Fruit fly (Drosophila melanogaster) whole organism, embryonic: ENCODE measurements around the gene Sbf.
A peak's percentile ranks its signal among the peaks of the same experiment; 100 is the strongest.

ENCODE experiments used
- Asciz ChIP-seq: fragments of 200-800 bp; sonication (Bioruptor generic); optimal IDR thresholded peaks from 2 replicates; lab custom pipeline; 2017; ENCODE audit warnings: missing biosample characterization, mild to moderate bottlenecking, missing genetic modification characterization, missing genetic modification reagents
- B-H2 ChIP-seq: fragments of 200-800 bp; sonication (Bioruptor generic); optimal IDR thresholded peaks from 2 replicates; lab custom pipeline; 2018; ENCODE audit warnings: missing biosample characterization, mild to moderate bottlenecking, missing genetic modification characterization
- BtbVII ChIP-seq: fragments of 200-800 bp; sonication (Bioruptor generic); optimal IDR thresholded peaks from 3 replicates; lab custom pipeline; 2017; ENCODE audit warnings: missing biosample characterization, mild to moderate bottlenecking, missing genetic modification characterization
- CG10462 ChIP-seq: fragments of 200-800 bp; sonication (Bioruptor generic); optimal IDR thresholded peaks from 2 replicates; lab custom pipeline; 2016; ENCODE audit warnings: missing biosample characterization, missing genetic modification characterization
- CG12104 ChIP-seq: fragments of 200-800 bp; sonication (Bioruptor generic); optimal IDR thresholded peaks from 3 replicates; lab custom pipeline; 2016; ENCODE audit warnings: missing biosample characterization, missing genetic modification characterization
- CG12155 ChIP-seq: fragments of 200-800 bp; sonication (Bioruptor generic); optimal IDR thresholded peaks from 3 replicates; lab custom pipeline; 2016; ENCODE audit warnings: missing biosample characterization, missing genetic modification characterization
- CG12659 ChIP-seq: fragments of 200-800 bp; sonication (Bioruptor generic); optimal IDR thresholded peaks from 3 replicates; lab custom pipeline; 2017; ENCODE audit warnings: mild to moderate bottlenecking, missing biosample characterization, missing genetic modification reagents, missing genetic modification characterization
- CG15601 ChIP-seq: fragments of 200-800 bp; sonication (Bioruptor generic); optimal IDR thresholded peaks from 3 replicates; lab custom pipeline; 2019; ENCODE audit warnings: missing biosample characterization, mild to moderate bottlenecking, missing genetic modification characterization, moderate library complexity
- CG17186 ChIP-seq: fragments of 200-800 bp; sonication (Bioruptor generic); optimal IDR thresholded peaks from 3 replicates; lab custom pipeline; 2017; ENCODE audit warnings: missing biosample characterization, missing genetic modification reagents, missing genetic modification characterization
- CG18599 ChIP-seq: fragments of 200-800 bp; sonication (Bioruptor generic); optimal IDR thresholded peaks from 3 replicates; lab custom pipeline; 2017; ENCODE audit warnings: missing biosample characterization, missing genetic modification characterization, mild to moderate bottlenecking, moderate library complexity, missing genetic modification reagents
- CG2116 ChIP-seq: fragments of 200-800 bp; sonication (Bioruptor generic); optimal IDR thresholded peaks from 3 replicates; lab custom pipeline; 2018; ENCODE audit warnings: missing biosample characterization, mild to moderate bottlenecking, missing genetic modification characterization
- CG2202 ChIP-seq: fragments of 200-800 bp; sonication (Bioruptor generic); optimal IDR thresholded peaks from 2 replicates; lab custom pipeline; 2018; ENCODE audit warnings: missing biosample characterization, mild to moderate bottlenecking, missing genetic modification characterization
- CG3065 ChIP-seq: fragments of 200-800 bp; sonication (Bioruptor generic); optimal IDR thresholded peaks from 2 replicates; lab custom pipeline; 2016; ENCODE audit warnings: missing biosample characterization, missing genetic modification characterization
- CG3847 ChIP-seq: fragments of 200-800 bp; sonication (Bioruptor generic); IDR thresholded peaks from 2 replicates; pipeline ENCODE4 v1.3.6; 2022; ENCODE audit warnings: missing biosample characterization, missing genetic modification characterization
- CG5180 ChIP-seq: fragments of 200-800 bp; sonication (Bioruptor generic); optimal IDR thresholded peaks from 3 replicates; lab custom pipeline; 2017; ENCODE audit warnings: missing biosample characterization, missing genetic modification characterization, mild to moderate bottlenecking, moderate library complexity, missing genetic modification reagents
- CG5245 ChIP-seq: fragments of 200-800 bp; sonication (Bioruptor generic); optimal IDR thresholded peaks from 3 replicates; lab custom pipeline; 2016; ENCODE audit warnings: missing biosample characterization, missing genetic modification characterization
- CG8765 ChIP-seq: fragments of 200-800 bp; sonication (Bioruptor generic); IDR thresholded peaks from 2 replicates; pipeline ENCODE4 v1.3.6; 2022; ENCODE audit warnings: missing biosample characterization, missing genetic modification characterization
- CrebB ChIP-seq: fragments of 200-800 bp; sonication (Bioruptor generic); optimal IDR thresholded peaks from 3 replicates; lab custom pipeline; 2018; ENCODE audit warnings: missing biosample characterization, mild to moderate bottlenecking, missing genetic modification characterization
- E2f2 ChIP-seq: fragments of 200-800 bp; sonication (Bioruptor generic); IDR thresholded peaks from 2 replicates; pipeline ENCODE4 v1.3.6; 2022; ENCODE audit warnings: missing biosample characterization, missing genetic modification characterization
- Ets97D ChIP-seq: fragments of 200-800 bp; sonication (Bioruptor generic); optimal IDR thresholded peaks from 3 replicates; lab custom pipeline; 2016; ENCODE audit warnings: missing biosample characterization, missing genetic modification characterization
- H2.0 ChIP-seq: fragments of 200-800 bp; sonication (Bioruptor generic); IDR thresholded peaks from 2 replicates; pipeline ENCODE4 v1.3.6; 2022; ENCODE audit warnings: missing biosample characterization, missing genetic modification characterization
- Hr3 ChIP-seq: fragments of 200-800 bp; sonication (Bioruptor generic); optimal IDR thresholded peaks from 3 replicates; lab custom pipeline; 2016; ENCODE audit warnings: missing biosample characterization, missing genetic modification characterization
- Kr ChIP-seq: fragments of 200-800 bp; sonication (Bioruptor generic); optimal IDR thresholded peaks from 2 replicates; lab custom pipeline; 2017; ENCODE audit warnings: missing biosample characterization, mild to moderate bottlenecking, missing genetic modification characterization
- Lhr ChIP-seq: fragments of 200-800 bp; sonication (Bioruptor generic); optimal IDR thresholded peaks from 3 replicates; lab custom pipeline; 2017; ENCODE audit warnings: mild to moderate bottlenecking, missing biosample characterization, missing genetic modification reagents, missing genetic modification characterization
- Oaz ChIP-seq: fragments of 200-800 bp; sonication (Bioruptor generic); IDR thresholded peaks from 2 replicates; pipeline ENCODE4 v1.3.6; 2022; ENCODE audit warnings: missing biosample characterization, missing genetic modification characterization
- Ravus ChIP-seq: fragments of 200-800 bp; sonication (Bioruptor generic); IDR thresholded peaks from 2 replicates; pipeline ENCODE4 v1.3.6; 2022; ENCODE audit warnings: missing biosample characterization, missing genetic modification characterization
- Six4 ChIP-seq: fragments of 200-800 bp; sonication (Bioruptor generic); optimal IDR thresholded peaks from 2 replicates; lab custom pipeline; 2016; ENCODE audit warnings: missing biosample characterization, missing genetic modification characterization
- Ssrp ChIP-seq: fragments of 200-800 bp; sonication (Bioruptor generic); optimal IDR thresholded peaks from 2 replicates; lab custom pipeline; 2018; ENCODE audit warnings: missing biosample characterization, mild to moderate bottlenecking, missing genetic modification characterization, moderate library complexity
- bcd ChIP-seq: fragments of 200-800 bp; sonication (Bioruptor generic); optimal IDR thresholded peaks from 2 replicates; lab custom pipeline; 2017; ENCODE audit warnings: missing biosample characterization, mild to moderate bottlenecking, missing genetic modification characterization
- br ChIP-seq: fragments of >200 bp; optimal IDR thresholded peaks from 2 replicates; lab custom pipeline; 2017
- fd64A ChIP-seq: fragments of 200-800 bp; sonication (Bioruptor generic); optimal IDR thresholded peaks from 3 replicates; lab custom pipeline; 2018; ENCODE audit warnings: missing biosample characterization, mild to moderate bottlenecking, missing genetic modification characterization
- gsb-n ChIP-seq: fragments of 200-800 bp; sonication (Bioruptor generic); optimal IDR thresholded peaks from 3 replicates; lab custom pipeline; 2018; ENCODE audit warnings: missing biosample characterization, mild to moderate bottlenecking, missing genetic modification characterization
- h ChIP-seq: fragments of >200 bp; optimal IDR thresholded peaks from 2 replicates; lab custom pipeline; 2017
- knrl ChIP-seq: fragments of 200-800 bp; sonication (Bioruptor generic); IDR thresholded peaks from 3 replicates; pipeline ENCODE4 v1.3.6; 2022; ENCODE audit warnings: missing biosample characterization, missing genetic modification characterization; ENCODE audit not compliant: partially characterized antibody
- odd ChIP-seq: fragments of 200-800 bp; sonication (Bioruptor generic); optimal IDR thresholded peaks from 2 replicates; lab custom pipeline; 2017; ENCODE audit warnings: missing biosample characterization, mild to moderate bottlenecking, missing genetic modification characterization
- onecut ChIP-seq: fragments of 200-800 bp; sonication (Bioruptor generic); IDR thresholded peaks from 2 replicates; pipeline ENCODE4 v1.3.6; 2022; ENCODE audit warnings: missing biosample characterization, missing genetic modification characterization
- peb ChIP-seq: fragments of 200-800 bp; sonication (Bioruptor generic); IDR thresholded peaks from 2 replicates; pipeline ENCODE4 v1.3.6; 2022; ENCODE audit warnings: missing biosample characterization, missing genetic modification characterization
- run ChIP-seq: fragments of 200-800 bp; sonication (Bioruptor generic); optimal IDR thresholded peaks from 3 replicates; lab custom pipeline; 2018; ENCODE audit warnings: missing biosample characterization, mild to moderate bottlenecking, missing genetic modification characterization
- scrt ChIP-seq: fragments of 200-800 bp; sonication (Bioruptor generic); optimal IDR thresholded peaks from 2 replicates; lab custom pipeline; 2018; ENCODE audit warnings: missing biosample characterization, mild to moderate bottlenecking, missing genetic modification characterization, moderate library complexity
- sisA ChIP-seq: fragments of 200-800 bp; sonication (Bioruptor generic); IDR thresholded peaks from 2 replicates; pipeline ENCODE4 v1.3.6; 2022; ENCODE audit warnings: missing biosample characterization, missing genetic modification characterization
- sna ChIP-seq: fragments of 200-800 bp; sonication (Bioruptor generic); IDR thresholded peaks from 2 replicates; pipeline ENCODE4 v1.3.6; 2022; ENCODE audit warnings: missing biosample characterization, missing genetic modification characterization; ENCODE audit not compliant: partially characterized antibody
- z ChIP-seq: fragments of 200-800 bp; sonication (Bioruptor generic); IDR thresholded peaks from 3 replicates; pipeline ENCODE4 v1.3.6; 2022; ENCODE audit warnings: missing biosample characterization, missing genetic modification characterization
- zf30C ChIP-seq: fragments of 200-800 bp; sonication (Bioruptor generic); optimal IDR thresholded peaks from 3 replicates; lab custom pipeline; 2018; ENCODE audit warnings: missing biosample characterization, mild to moderate bottlenecking, missing genetic modification characterization

Gene Sbf

dm6 chr3R:11786695-11787226 lies 10.0 kb downstream of the Sbf start, which contains the start of the genes prd1 and HisCl1 (continued):
- peak; percentile 85 for TF ChIP-seq CG12659 (GFP tag; lab: Kevin White, UChicago)
- no peak for TF ChIP-seq gsb-n (tag; lab: Kevin White, UChicago)
- peak; percentile 35 for TF ChIP-seq Six4 (GFP tag; lab: Kevin White, UChicago)
- no peak for TF ChIP-seq odd (GFP tag; lab: Kevin White, UChicago)
- TF ChIP-seq CG10462 (GFP tag; lab: Kevin White, UChicago), result no peak
- peak; percentile 72 for TF ChIP-seq Ssrp (tag; lab: Kevin White, UChicago)
- TF ChIP-seq CG18599, result no peak
- TF ChIP-seq bcd (GFP tag; lab: Kevin White, UChicago), result peak; percentile 84
- TF ChIP-seq CG3847, result peak; percentile 76
- peak; percentile 59 for TF ChIP-seq CG12104
- no peak for TF ChIP-seq z (GFP tag; lab: Robert Waterston, UW)
- peak; percentile 46 for TF ChIP-seq BtbVII (GFP tag; lab: Kevin White, UChicago)
- TF ChIP-seq CG5245, result peak; percentile 9
- peak; percentile 50 for TF ChIP-seq run (tag; lab: Kevin White, UChicago)
- TF ChIP-seq Oaz, result no peak
- TF ChIP-seq CG3065, result no peak
- TF ChIP-seq fd64A (GFP tag; lab: Kevin White, UChicago), result peak; percentile 2
- no peak for TF ChIP-seq h (lab: Kevin White, UChicago)
- peak; percentile 52 for TF ChIP-seq scrt (GFP tag; lab: Kevin White, UChicago)
- 0 out of 2 replicates have a peak, but pooled peaks have one; percentile 38 for TF ChIP-seq sna (GFP tag; lab: Robert Waterston, UW)
- peak; percentile 39 for TF ChIP-seq Lhr (GFP tag; lab: Kevin White, UChicago)
- TF ChIP-seq CG15601 (tag; lab: Kevin White, UChicago), result peak; percentile 72
- TF ChIP-seq E2f2 (GFP tag; lab: Robert Waterston, UW), result peak; percentile 82
- peak; percentile 72 for TF ChIP-seq CG2116
- TF ChIP-seq B-H2 (GFP tag; lab: Kevin White, UChicago), result peak; percentile 68
- no peak for TF ChIP-seq Asciz (GFP tag; lab: Kevin White, UChicago)
- TF ChIP-seq CG17186 (GFP tag; lab: Kevin White, UChicago), result peak; percentile 84
- TF ChIP-seq Kr, result no peak
- peak; percentile 66 for TF ChIP-seq sisA
- TF ChIP-seq CG8765 (GFP tag; lab: Robert Waterston, UW), result peak; percentile 21; the same call in 1 of the 2 replicates
- no peak for TF ChIP-seq Ravus (GFP tag; lab: Robert Waterston, UW)
- peak; percentile 72 for TF ChIP-seq Hr3
- no peak for TF ChIP-seq H2.0
- peak; percentile 31 for TF ChIP-seq CG2202 (tag; lab: Kevin White, UChicago)
- 0 out of 3 replicates have a peak, but pooled peaks have one; percentile 26 for TF ChIP-seq knrl
- no peak for TF ChIP-seq CrebB (tag; lab: Kevin White, UChicago)
- no peak for TF ChIP-seq zf30C (GFP tag; lab: Kevin White, UChicago)
- TF ChIP-seq CG12155 (GFP tag; lab: Kevin White, UChicago), result peak; percentile 62
- peak; percentile 99 for TF ChIP-seq onecut (GFP tag; lab: Robert Waterston, UW)
- peak; percentile 97 for TF ChIP-seq Ets97D (GFP tag; lab: Kevin White, UChicago)
- peak; percentile 39; the same call in 1 of the 2 replicates for TF ChIP-seq peb (GFP tag; lab: Robert Waterston, UW)
- no peak for TF ChIP-seq br (lab: Kevin White, UChicago)
- peak; percentile 11 for TF ChIP-seq CG5180
- TF ChIP-seq, all 482 proteins: peak for 279
